Fruit fly (Drosophila melanogaster) Kc167 (cell line): Measurements from ENCODE around the gene CG16974.

Experiments used
- Myc ChIP-seq: fragments of >200 bp; optimal IDR thresholded peaks from 2 replicates; lab custom pipeline; 2017; ENCODE audit warnings: missing external identifiers
- Sin3A ChIP-seq: fragments of >200 bp; optimal IDR thresholded peaks from 2 replicates; lab custom pipeline; 2018; ENCODE audit warnings: missing external identifiers
- h ChIP-seq: fragments of >200 bp; optimal IDR thresholded peaks from 3 replicates; lab custom pipeline; 2018; ENCODE audit warnings: missing external identifiers
- insv ChIP-seq: fragments of >200 bp; optimal IDR thresholded peaks from 3 replicates; lab custom pipeline; 2018; ENCODE audit warnings: missing external identifiers
- psq ChIP-seq: fragments of >200 bp; optimal IDR thresholded peaks from 2 replicates; lab custom pipeline; 2017; ENCODE audit warnings: missing external identifiers
- ttk ChIP-seq: sonication (Bioruptor generic); optimal IDR thresholded peaks from 2 replicates; lab custom pipeline; 2017; ENCODE audit warnings: missing external identifiers

Gene CG16974

dm6 chr2L:13191052-13191678 is 614 bp downstream of the CG16974 start:
- TF ChIP-seq Myc (no peak), Sin3A (lab: Kevin White, UChicago) (no peak), h (lab: Kevin White, UChicago) (no peak), ttk (no peak), insv (lab: Kevin White, UChicago) (no peak), psq (lab: Kevin White, UChicago) (no peak)

- TF ChIP-seq h (lab: Kevin White, UChicago) (no peak), insv (lab: Kevin White, UChicago) (no peak), psq (lab: Kevin White, UChicago) (no peak), Sin3A (lab: Kevin White, UChicago) (no peak), Myc (no peak), ttk (no peak)
Observed at dm6 chr2L:13190534-13190933, 1.2 kb downstream of the CG16974 start.

- TF ChIP-seq Sin3A (lab: Kevin White, UChicago) (no peak), h (lab: Kevin White, UChicago) (no peak), insv (lab: Kevin White, UChicago) (no peak)
Observed at dm6 chr2L:13183150-13183549, 8.6 kb downstream of the CG16974 start, which contains the start of gene Rsph1. Gene Rsph1 (plus strand): TSS chr2L:13183450.

dm6 chr2L:13182415-13182814 is 9.4 kb downstream of the CG16974 start, which contains the start of gene Mgat3:
Gene Mgat3 (minus strand): TSS chr2L:13182596.
- no peak for TF ChIP-seq h (lab: Kevin White, UChicago)
- TF ChIP-seq Myc = no peak
- TF ChIP-seq insv (lab: Kevin White, UChicago) = no peak
- TF ChIP-seq Sin3A (lab: Kevin White, UChicago) = no peak
- TF ChIP-seq ttk = no peak
- TF ChIP-seq psq (lab: Kevin White, UChicago) = no peak

dm6 chr2L:13179095-13179494 is 12.7 kb downstream of the CG16974 start, which contains the start of gene Alg7:
Gene Alg7 (plus strand): TSS chr2L:13179247.
- TF ChIP-seq ttk (no peak), insv (lab: Kevin White, UChicago) (peak; percentile 53)

- TF ChIP-seq Myc = no peak
- TF ChIP-seq insv (lab: Kevin White, UChicago) = no peak
- TF ChIP-seq psq (lab: Kevin White, UChicago) = no peak
- no peak for TF ChIP-seq h (lab: Kevin White, UChicago)
- TF ChIP-seq ttk = no peak
- no peak for TF ChIP-seq Sin3A (lab: Kevin White, UChicago)
Observed at dm6 chr2L:13176701-13177249, 15.0 kb downstream of the CG16974 start, which contains the start of the genes Sfmbt and CG5439. Gene Sfmbt (minus strand): TSS chr2L:13176785. Gene CG5439 (plus strand): TSS chr2L:13177150.

dm6 chr2L:13176123-13176522 is 15.7 kb downstream of the CG16974 start, which contains the start of gene CG43925:
Gene CG43925 (plus strand): TSS chr2L:13176423.
- no peak for TF ChIP-seq h (lab: Kevin White, UChicago)
- TF ChIP-seq Sin3A (lab: Kevin White, UChicago) = no peak
- no peak for TF ChIP-seq ttk
- TF ChIP-seq insv (lab: Kevin White, UChicago) = no peak
- no peak for TF ChIP-seq psq (lab: Kevin White, UChicago)
- no peak for TF ChIP-seq Myc

- no peak for TF ChIP-seq Myc
- no peak for TF ChIP-seq insv (lab: Kevin White, UChicago)
- peak; percentile 65 for TF ChIP-seq psq (lab: Kevin White, UChicago)
- no peak for TF ChIP-seq h (lab: Kevin White, UChicago)
Observed at dm6 chr2L:13165802-13166347, 25.9 kb downstream of the CG16974 start, which contains the start of gene DnaJ-H. Gene DnaJ-H (minus strand): TSS chr2L:13166072.

dm6 chr2L:13164994-13165801 is 26.6 kb downstream of the CG16974 start, which contains the start of gene Sirt1:
Gene Sirt1 (plus strand): TSS chr2L:13165564.
- TF ChIP-seq ttk = no peak
- peak; percentile 36 for TF ChIP-seq Sin3A (lab: Kevin White, UChicago)
- no peak for TF ChIP-seq Myc

- TF ChIP-seq insv (lab: Kevin White, UChicago) = no peak
- TF ChIP-seq Myc = no peak
Observed at dm6 chr2L:13160227-13160626, 31.6 kb downstream of the CG16974 start, which contains the start of gene kmg. Gene kmg (plus strand): TSS chr2L:13160527.

dm6 chr2L:13158510-13158909 is 33.3 kb downstream of the CG16974 start, which contains the start of gene Pk34A:
Gene Pk34A (plus strand): TSS chr2L:13158810.
- no peak for TF ChIP-seq h (lab: Kevin White, UChicago)
- TF ChIP-seq Myc = no peak
- TF ChIP-seq Sin3A (lab: Kevin White, UChicago) = no peak
- TF ChIP-seq ttk = no peak
- TF ChIP-seq insv (lab: Kevin White, UChicago) = no peak
- TF ChIP-seq psq (lab: Kevin White, UChicago) = no peak

dm6 chr2L:13157903-13158302 is 33.9 kb downstream of the CG16974 start:
- no peak for TF ChIP-seq Sin3A (lab: Kevin White, UChicago)
